Fruit fly (Drosophila melanogaster) Kc167 (cell line): Measurements from ENCODE around the gene Ada1-2.

Source experiments
- h ChIP-seq: fragments of >200 bp; optimal IDR thresholded peaks from 3 replicates; lab custom pipeline; 2018; ENCODE audit warnings: missing external identifiers
- psq ChIP-seq: fragments of >200 bp; optimal IDR thresholded peaks from 2 replicates; lab custom pipeline; 2017; ENCODE audit warnings: missing external identifiers
- ttk ChIP-seq: sonication (Bioruptor generic); optimal IDR thresholded peaks from 2 replicates; lab custom pipeline; 2017; ENCODE audit warnings: missing external identifiers

DNA sequence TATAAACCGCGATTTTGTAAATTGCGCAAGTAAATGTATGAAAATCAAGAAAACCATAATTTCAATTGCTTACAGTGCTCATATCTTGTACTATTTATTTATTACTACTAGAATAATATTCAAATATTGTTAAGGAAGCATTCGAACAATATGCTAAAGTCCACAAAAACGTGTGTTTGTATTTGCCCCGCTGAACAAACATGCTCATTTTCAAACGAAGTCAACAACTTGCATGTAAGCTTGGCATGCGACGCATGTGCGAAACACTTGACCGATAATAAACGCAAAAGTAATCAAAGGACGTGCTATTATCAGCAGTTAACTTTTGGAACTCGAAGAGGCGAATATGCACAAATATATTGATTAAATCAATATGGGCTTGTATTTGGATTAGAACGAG, 28.5 kb downstream of the Ada1-2 start:
- TF ChIP-seq h (lab: Kevin White, UChicago): no peak
- no peak for TF ChIP-seq ttk (lab: Kevin White, UChicago)
- no peak for TF ChIP-seq psq
